Fruit fly (Drosophila melanogaster) whole organism: ENCODE results near the gene CG6678.
A peak's percentile ranks its signal among the peaks of the same experiment; 100 is the strongest.

Experiments
- CG8478 ChIP-seq: fragments of >200 bp; optimal IDR thresholded peaks from 2 replicates; lab custom pipeline; 2018; ENCODE audit warnings: inconsistent platforms
- Dll ChIP-seq: fragments of >200 bp; optimal IDR thresholded peaks from 2 replicates; lab custom pipeline; 2017
- EcR ChIP-seq, 2 experiments: fragments of >200 bp; optimal IDR thresholded peaks; 2 replicates each; lab custom pipeline; 2017; ENCODE audit warnings: missing biosample characterization in 2 of 2, missing genetic modification characterization in 2 of 2, missing genetic modification reagents in 2 of 2
- pan ChIP-seq: fragments of >200 bp; optimal IDR thresholded peaks from 2 replicates; lab custom pipeline; 2017
- psq ChIP-seq: fragments of >200 bp; optimal IDR thresholded peaks from 2 replicates; lab custom pipeline; 2017
- usp ChIP-seq: fragments of >200 bp; optimal IDR thresholded peaks from 2 replicates; lab custom pipeline; 2017; ENCODE audit warnings: missing biosample characterization, missing genetic modification characterization, mixed read lengths

Gene CG6678

dm6 chr3R:21913447-21913846 lies 26.6 kb downstream of the CG6678 start, which contains the start of gene Qsox2:
Gene Qsox2 (plus strand): TSS chr3R:21913747.
- TF ChIP-seq usp (GFP tag; lab: Kevin White, UChicago) (no peak), Dll (lab: Kevin White, UChicago) (no peak), CG8478 (lab: Kevin White, UChicago) (no peak), pan (no peak), psq (lab: Kevin White, UChicago) (no peak), EcR (GFP tag; optimal IDR thresholded peaks at IDR 0.05; lab: Kevin White, UChicago) (no peak)

DNA sequence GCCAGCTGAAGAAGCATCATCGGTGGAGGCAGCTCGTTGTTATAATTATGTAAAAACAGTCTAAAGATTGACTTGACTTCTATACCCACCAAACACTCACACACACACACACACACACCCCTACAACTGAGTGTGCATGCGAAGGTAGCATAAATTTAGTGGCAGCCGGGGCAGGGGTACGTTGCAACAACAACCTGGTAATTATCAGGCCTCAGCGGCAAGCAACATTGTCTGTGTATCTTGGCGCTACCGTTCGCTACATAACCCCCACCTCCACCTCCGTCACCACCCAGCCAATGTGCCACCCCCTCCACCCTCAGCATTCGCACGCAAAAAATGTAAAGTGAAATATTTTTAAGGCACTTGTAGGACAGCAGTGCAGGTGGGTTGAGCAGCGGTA lies 30.2 kb downstream of the CG6678 start:
- TF ChIP-seq pan (no peak), psq (lab: Kevin White, UChicago) (no peak), usp (GFP tag; lab: Kevin White, UChicago) (no peak), Dll (lab: Kevin White, UChicago) (no peak), EcR (GFP tag; optimal IDR thresholded peaks at IDR 0.05; lab: Kevin White, UChicago) (no peak), CG8478 (lab: Kevin White, UChicago) (no peak)

- TF ChIP-seq Dll (lab: Kevin White, UChicago) (no peak), psq (lab: Kevin White, UChicago) (no peak), CG8478 (lab: Kevin White, UChicago) (no peak), EcR (GFP tag; optimal IDR thresholded peaks at IDR 0.05; lab: Kevin White, UChicago) (no peak), usp (GFP tag; lab: Kevin White, UChicago) (no peak)
These were observed 33.7 kb downstream of the CG6678 start for dm6 chr3R:21920495-21920894.

DNA sequence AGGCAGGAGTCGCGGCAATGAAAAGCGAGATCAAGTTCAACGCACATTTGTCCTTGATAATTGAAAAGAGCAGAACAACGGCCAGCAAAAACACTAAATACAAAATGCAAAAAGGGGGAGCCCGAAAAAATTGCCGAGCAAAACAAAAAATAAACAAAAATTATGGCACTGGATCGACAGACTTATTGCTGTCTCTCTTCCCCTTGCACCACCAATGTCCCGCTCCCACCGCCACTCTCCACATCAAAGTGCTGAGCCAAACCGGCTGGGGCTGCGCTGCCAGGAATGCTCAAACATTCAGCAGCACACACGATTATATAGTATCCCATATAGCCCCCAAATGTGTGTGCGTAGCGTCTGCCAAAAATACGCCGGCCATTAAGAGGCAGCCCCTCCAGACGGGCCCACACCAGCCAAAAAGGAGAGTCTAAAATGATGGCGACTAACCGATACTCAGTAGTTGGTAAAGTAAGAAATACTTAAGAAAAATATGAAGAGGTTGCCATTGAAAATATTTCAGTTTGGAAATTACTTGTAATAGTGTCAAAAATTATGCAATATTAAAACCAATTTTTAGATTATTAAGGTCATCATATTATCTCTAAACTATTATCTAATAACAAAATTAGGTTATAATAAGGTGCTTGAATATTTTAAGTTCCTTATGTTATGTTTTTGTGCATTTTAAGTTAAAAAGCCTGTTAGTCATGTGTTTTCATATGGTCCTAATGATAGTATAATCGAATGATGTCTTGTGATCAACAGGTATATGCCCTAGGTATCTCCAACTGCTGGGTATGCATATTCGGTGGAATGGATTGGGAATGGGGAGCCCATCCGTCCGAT lies 34.8 kb downstream of the CG6678 start:
- peak; percentile 91 for TF ChIP-seq pan
- peak in 1 of 2 experiments; percentile 12 for TF ChIP-seq EcR (GFP tag; optimal IDR thresholded peaks at IDR 0.05; lab: Kevin White, UChicago)
- no peak for TF ChIP-seq Dll (lab: Kevin White, UChicago)

- TF ChIP-seq psq (lab: Kevin White, UChicago) (no peak), EcR (GFP tag; optimal IDR thresholded peaks at IDR 0.05; lab: Kevin White, UChicago) (peak in 1 of 2 experiments; percentile 50), pan (no peak), CG8478 (lab: Kevin White, UChicago) (no peak), usp (GFP tag; lab: Kevin White, UChicago) (no peak), Dll (lab: Kevin White, UChicago) (no peak)
These were observed 35.4 kb downstream of the CG6678 start for dm6 chr3R:21922244-21922643.

dm6 chr3R:21922674-21923323 lies 36.0 kb downstream of the CG6678 start:
- TF ChIP-seq Dll (lab: Kevin White, UChicago) (peak; percentile 45), pan (no peak), psq (lab: Kevin White, UChicago) (no peak), EcR (GFP tag; optimal IDR thresholded peaks at IDR 0.05; lab: Kevin White, UChicago) (peak in 1 of 2 experiments; percentile 29), CG8478 (lab: Kevin White, UChicago) (no peak), usp (GFP tag; lab: Kevin White, UChicago) (no peak)

DNA sequence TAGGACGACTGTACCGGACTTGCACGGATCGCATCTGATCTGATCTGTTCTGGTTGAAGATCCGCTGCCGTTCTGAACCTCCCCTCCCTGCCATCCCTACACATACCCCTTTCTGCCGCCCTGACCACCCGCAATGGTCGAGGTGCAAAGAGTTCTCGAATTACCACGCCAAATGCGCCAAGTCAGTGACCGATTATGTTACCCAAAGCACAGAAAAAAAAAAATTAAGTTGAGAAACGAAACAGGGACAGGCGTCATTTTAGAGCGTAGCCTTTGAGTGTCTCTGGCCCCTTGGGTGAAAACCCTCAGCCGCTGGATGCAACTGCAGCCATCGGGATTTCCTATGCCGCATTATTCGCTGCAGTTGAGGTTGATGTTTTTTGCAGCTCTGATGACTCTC lies 36.9 kb downstream of the CG6678 start:
- peak in 1 of 2 experiments; percentile 57 for TF ChIP-seq EcR (GFP tag; optimal IDR thresholded peaks at IDR 0.05; lab: Kevin White, UChicago)
- no peak for TF ChIP-seq usp (GFP tag; lab: Kevin White, UChicago)
- TF ChIP-seq Dll (lab: Kevin White, UChicago): no peak
- no peak for TF ChIP-seq psq (lab: Kevin White, UChicago)
- no peak for TF ChIP-seq pan
- TF ChIP-seq CG8478 (lab: Kevin White, UChicago): no peak

DNA sequence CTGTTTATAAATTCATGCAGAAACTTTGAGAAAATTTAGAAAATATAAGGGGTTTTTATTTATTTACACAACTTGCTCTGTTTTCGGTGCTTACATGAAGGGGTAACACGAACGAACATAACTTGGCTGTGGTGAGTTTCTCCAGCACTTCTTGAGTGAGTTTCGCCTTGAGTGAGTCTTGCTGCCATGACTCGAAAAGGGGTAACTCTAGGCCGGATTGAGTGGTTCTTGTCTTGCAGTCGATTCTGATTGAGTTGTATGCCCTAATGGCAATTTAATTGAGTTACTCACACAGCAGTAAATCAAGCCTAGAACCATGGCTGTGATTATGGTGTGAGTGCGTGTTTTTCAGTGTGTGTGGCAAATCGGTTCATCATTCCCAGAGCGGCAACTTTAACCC lies 41.4 kb downstream of the CG6678 start:
- TF ChIP-seq usp (GFP tag; lab: Kevin White, UChicago) (no peak), EcR (GFP tag; optimal IDR thresholded peaks at IDR 0.05; lab: Kevin White, UChicago) (no peak), CG8478 (lab: Kevin White, UChicago) (no peak), Dll (lab: Kevin White, UChicago) (no peak), pan (no peak), psq (lab: Kevin White, UChicago) (no peak)

DNA sequence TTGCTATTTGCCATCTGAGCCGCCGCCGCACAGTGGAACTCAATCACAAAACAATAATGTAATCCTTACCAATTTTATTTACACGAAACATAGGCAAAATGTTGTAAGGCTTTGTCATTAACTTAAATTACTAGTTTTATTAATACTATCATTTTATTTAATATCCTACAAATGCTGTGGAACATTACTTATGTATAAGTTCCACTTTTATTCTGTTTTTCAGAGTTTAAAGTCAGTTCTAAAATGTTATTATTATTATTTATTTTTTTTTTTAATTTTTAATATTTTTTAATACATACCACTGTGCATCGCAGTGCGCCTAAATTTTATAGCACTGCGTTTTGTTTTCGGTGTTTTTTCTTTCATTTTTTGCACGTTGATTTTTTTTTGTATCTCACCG lies 44.5 kb downstream of the CG6678 start:
- TF ChIP-seq psq (lab: Kevin White, UChicago) (no peak), CG8478 (lab: Kevin White, UChicago) (no peak), Dll (lab: Kevin White, UChicago) (no peak), EcR (GFP tag; optimal IDR thresholded peaks at IDR 0.05; lab: Kevin White, UChicago) (no peak), pan (no peak), usp (GFP tag; lab: Kevin White, UChicago) (no peak)

DNA sequence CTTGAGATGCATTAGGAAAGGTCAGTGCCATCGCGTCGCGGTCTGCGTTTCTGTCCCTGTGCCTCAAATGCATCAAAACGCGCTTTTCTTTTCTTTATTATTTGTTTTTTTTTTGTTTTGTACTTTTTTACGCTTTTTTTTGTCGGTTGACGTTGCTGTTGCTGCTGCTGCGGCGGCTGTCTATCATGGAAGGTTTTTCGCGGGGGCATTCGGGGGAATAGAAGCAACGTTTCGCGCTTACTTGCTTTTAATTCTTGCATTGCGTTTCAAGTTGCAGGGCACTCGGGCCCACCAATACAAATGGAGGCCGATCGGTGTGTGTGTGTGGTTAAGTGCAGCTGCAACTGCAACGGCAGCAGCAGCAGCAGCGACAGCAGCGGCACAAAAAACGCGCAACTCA lies 47.1 kb downstream of the CG6678 start:
- TF ChIP-seq Dll (lab: Kevin White, UChicago): no peak
- TF ChIP-seq usp (GFP tag; lab: Kevin White, UChicago): no peak
- no peak for TF ChIP-seq pan
- no peak for TF ChIP-seq EcR (GFP tag; optimal IDR thresholded peaks at IDR 0.05; lab: Kevin White, UChicago)
- no peak for TF ChIP-seq CG8478 (lab: Kevin White, UChicago)

- TF ChIP-seq Dll (lab: Kevin White, UChicago) (no peak), EcR (GFP tag; optimal IDR thresholded peaks at IDR 0.05; lab: Kevin White, UChicago) (no peak), psq (lab: Kevin White, UChicago) (no peak), pan (no peak), CG8478 (lab: Kevin White, UChicago) (no peak), usp (GFP tag; lab: Kevin White, UChicago) (no peak)
These were observed 48.4 kb downstream of the CG6678 start for dm6 chr3R:21935191-21935590.
